Fruit fly (Drosophila melanogaster): ENCODE data around the gene CG34355.

The CG34355 gene

dm6 chr3R:23788406-23789021, 15.1 kb upstream of the CG34355 start (continued):
- TF ChIP-seq CG31441 (GFP tag; IDR thresholded peaks at IDR 0.05), result peak; percentile 32; the same call in 1 of the 2 replicates
- peak in 1 of 2 experiments; percentile 11 for TF ChIP-seq dpn (GFP tag; optimal IDR thresholded peaks at IDR 0.05)
- TF ChIP-seq CG12769 (tag; optimal IDR thresholded peaks at IDR 0.05), result peak; percentile 55
- TF ChIP-seq CG10366 (GFP tag; IDR thresholded peaks at IDR 0.05), result peak; percentile 15; the same call in 1 of the 2 replicates
- peak in 1 of 2 experiments; percentile 20 for TF ChIP-seq Pdp1 (GFP tag; optimal IDR thresholded peaks at IDR 0.05)
- TF ChIP-seq pan (optimal IDR thresholded peaks at IDR 0.05), result no peak
- TF ChIP-seq pan (GFP tag; optimal IDR thresholded peaks at IDR 0.05 in 1 of 2, IDR thresholded peaks at IDR 0.05 in 1 of 2), result peak in 1 of 2 experiments; percentile 19
- 0 out of 2 replicates have a peak, but pooled peaks have one; percentile 6 for TF ChIP-seq CG17612 (GFP tag; IDR thresholded peaks at IDR 0.05)
- TF ChIP-seq CG31224 (GFP tag; IDR thresholded peaks at IDR 0.05), result 0 out of 2 replicates have a peak, but pooled peaks have one; percentile 25
- no peak for TF ChIP-seq B-H2 (GFP tag; optimal IDR thresholded peaks at IDR 0.05)
- no peak for TF ChIP-seq CG3847 (GFP tag; IDR thresholded peaks at IDR 0.05)
- peak; percentile 15; the same call in 1 of the 2 replicates for TF ChIP-seq lmd (GFP tag; IDR thresholded peaks at IDR 0.05)
- peak; percentile 50; the same call in 1 of the 3 replicates for TF ChIP-seq so (GFP tag; IDR thresholded peaks at IDR 0.05)
- peak; percentile 5 for TF ChIP-seq CG7556 (GFP tag; optimal IDR thresholded peaks at IDR 0.05)
- peak; percentile 45; the same call in 1 of the 3 replicates for TF ChIP-seq CG11695 (GFP tag; IDR thresholded peaks at IDR 0.05)
- TF ChIP-seq CG8089 (GFP tag; optimal IDR thresholded peaks at IDR 0.05), result no peak
- TF ChIP-seq HLHmδ (GFP tag; optimal IDR thresholded peaks at IDR 0.05), result peak; percentile 71
- peak; percentile 43; the same call in 1 of the 2 replicates for TF ChIP-seq vvl (GFP tag; IDR thresholded peaks at IDR 0.05)
- 0 out of 4 replicates have a peak, but pooled peaks have one; percentile 47 for TF ChIP-seq chinmo (GFP tag; IDR thresholded peaks at IDR 0.05; ENCODE audit: partially characterized antibody)
- TF ChIP-seq h (optimal IDR thresholded peaks at IDR 0.05), result no peak
- TF ChIP-seq ftz-f1 (GFP tag; optimal IDR thresholded peaks at IDR 0.05), result peak; percentile 29
- no peak for TF ChIP-seq Sry-β (GFP tag; optimal IDR thresholded peaks at IDR 0.05)
- TF ChIP-seq corto (GFP tag; optimal IDR thresholded peaks at IDR 0.05), result peak; percentile 48
- TF ChIP-seq sens (GFP tag), result peak; percentile 65
- peak; percentile 41; the same call in 1 of the 3 replicates for TF ChIP-seq CG17361 (GFP tag; IDR thresholded peaks at IDR 0.05)
- 0 out of 3 replicates have a peak, but pooled peaks have one; percentile 4 for TF ChIP-seq CG3726 (GFP tag; IDR thresholded peaks at IDR 0.05)
- peak; percentile 14 for TF ChIP-seq lilli (GFP tag; optimal IDR thresholded peaks at IDR 0.05)
- peak; percentile 12 for TF ChIP-seq dmrt11E (tag; optimal IDR thresholded peaks at IDR 0.05)
- no peak for TF ChIP-seq Dll (GFP tag; IDR thresholded peaks at IDR 0.05; ENCODE audit: partially characterized antibody)
- peak; percentile 34; the same call in 1 of the 2 replicates for TF ChIP-seq wdn (GFP tag; IDR thresholded peaks at IDR 0.05)
- no peak for TF ChIP-seq E2f1 (GFP tag; IDR thresholded peaks at IDR 0.05)
- TF ChIP-seq CG6254 (GFP tag; optimal IDR thresholded peaks at IDR 0.05), result no peak
- peak; percentile 16 for TF ChIP-seq CG2712 (tag; optimal IDR thresholded peaks at IDR 0.05)
- TF ChIP-seq run (tag; optimal IDR thresholded peaks at IDR 0.05), result no peak
- no peak for TF ChIP-seq Xbp1 (GFP tag; optimal IDR thresholded peaks at IDR 0.05)
- TF ChIP-seq CG17359 (tag; optimal IDR thresholded peaks at IDR 0.05), result peak; percentile 20
- no peak for TF ChIP-seq MESR4 (GFP tag; optimal IDR thresholded peaks at IDR 0.05)
- TF ChIP-seq CG3281 (GFP tag; optimal IDR thresholded peaks at IDR 0.05), result peak; percentile 10
- no peak for TF ChIP-seq gsb (GFP tag; IDR thresholded peaks at IDR 0.05)
- TF ChIP-seq CG13287 (GFP tag; IDR thresholded peaks at IDR 0.05; ENCODE audit: partially characterized antibody), result no peak
- TF ChIP-seq CG6765 (GFP tag; optimal IDR thresholded peaks at IDR 0.05), result no peak
- TF ChIP-seq unpg (GFP tag; optimal IDR thresholded peaks at IDR 0.05), result peak; percentile 21
- TF ChIP-seq dati (GFP tag; IDR thresholded peaks at IDR 0.05), result 0 out of 2 replicates have a peak, but pooled peaks have one; percentile 25
- 0 out of 4 replicates have a peak, but pooled peaks have one; percentile 6 for TF ChIP-seq Gug (GFP tag; IDR thresholded peaks at IDR 0.05)
- peak; percentile 16 for TF ChIP-seq CoRest (tag; optimal IDR thresholded peaks at IDR 0.05)
- TF ChIP-seq chm (GFP tag; IDR thresholded peaks at IDR 0.05), result peak; percentile 54; the same call in 1 of the 2 replicates
- TF ChIP-seq CG7372 (GFP tag; IDR thresholded peaks at IDR 0.05), result no peak
- TF ChIP-seq CG5953 (GFP tag; IDR thresholded peaks at IDR 0.05), result no peak
- TF ChIP-seq lab (GFP tag; optimal IDR thresholded peaks at IDR 0.05), result peak; percentile 10
- TF ChIP-seq br (optimal IDR thresholded peaks at IDR 0.05), result no peak

Measured in whole organism, embryonic.